Fruit fly (Drosophila melanogaster): ENCODE measurements around the gene CG32756.

Gene CG32756

dm6 chrX:5900146-5901093 is 45.1 kb upstream of the CG32756 start, which contains the start of gene Act5C (continued):
- TF ChIP-seq Stat92E (GFP tag; optimal IDR thresholded peaks at IDR 0.05) (peak in 1 of 3 experiments; percentile 82), bab2 (GFP tag; optimal IDR thresholded peaks at IDR 0.05) (peak; percentile 94), Dip2 (GFP tag; IDR thresholded peaks at IDR 0.05) (0 out of 2 replicates have a peak, but pooled peaks have one; percentile 16), pita (GFP tag; optimal IDR thresholded peaks at IDR 0.05) (no peak), CG8478 (optimal IDR thresholded peaks at IDR 0.05) (no peak)

- TF ChIP-seq D19A (tag; optimal IDR thresholded peaks at IDR 0.05) (peak; percentile 17), slbo (GFP tag; IDR thresholded peaks at IDR 0.05) (no peak), lilli (GFP tag; optimal IDR thresholded peaks at IDR 0.05) (peak; percentile 78), CG1024 (GFP tag; IDR thresholded peaks at IDR 0.05) (no peak), CG15696 (tag; optimal IDR thresholded peaks at IDR 0.05) (no peak), gce (GFP tag; IDR thresholded peaks at IDR 0.05) (no peak), rib (GFP tag; IDR thresholded peaks at IDR 0.05) (peak; percentile 73; the same call in 1 of the 2 replicates), chinmo (GFP tag; IDR thresholded peaks at IDR 0.05; ENCODE audit: partially characterized antibody) (peak; percentile 86; the same call in 2 of the 4 replicates), CkIIα-i1 (GFP tag; IDR thresholded peaks at IDR 0.05) (no peak), CG8924 (tag; optimal IDR thresholded peaks at IDR 0.05) (peak; percentile 24), CG30431 (GFP tag; optimal IDR thresholded peaks at IDR 0.05) (no peak), az2 (GFP tag; optimal IDR thresholded peaks at IDR 0.05) (no peak), dpn (GFP tag; optimal IDR thresholded peaks at IDR 0.05) (peak in 1 of 2 experiments; percentile 19), esg (GFP tag; conservative IDR thresholded peaks at IDR 0.05) (no peak), CG12219 (GFP tag; optimal IDR thresholded peaks at IDR 0.05) (no peak), Dp (GFP tag; optimal IDR thresholded peaks at IDR 0.05) (no peak), kay (GFP tag; optimal IDR thresholded peaks at IDR 0.05) (no peak), knrl (GFP tag; IDR thresholded peaks at IDR 0.05; ENCODE audit: partially characterized antibody) (0 out of 3 replicates have a peak, but pooled peaks have one; percentile 22), CG7987 (GFP tag; optimal IDR thresholded peaks at IDR 0.05) (no peak), CG34376 (GFP tag; optimal IDR thresholded peaks at IDR 0.05) (peak; percentile 54), MBD-R2 (GFP tag; IDR thresholded peaks at IDR 0.05) (peak; percentile 14; the same call in 1 of the 2 replicates), Hr3 (GFP tag; optimal IDR thresholded peaks at IDR 0.05) (no peak), CG17328 (GFP tag; IDR thresholded peaks at IDR 0.05) (no peak), jumu (GFP tag; optimal IDR thresholded peaks at IDR 0.05) (peak; percentile 15), CG7271 (tag; optimal IDR thresholded peaks at IDR 0.05) (no peak), CG1603 (tag; optimal IDR thresholded peaks at IDR 0.05) (peak; percentile 19), Mes4 (GFP tag; optimal IDR thresholded peaks at IDR 0.05) (no peak), tna (GFP tag; IDR thresholded peaks at IDR 0.05; ENCODE audit: partially characterized antibody) (no peak), CG10462 (GFP tag; optimal IDR thresholded peaks at IDR 0.05) (no peak), da (GFP tag; optimal IDR thresholded peaks at IDR 0.05) (peak; percentile 5), pzg (GFP tag; optimal IDR thresholded peaks at IDR 0.05) (peak; percentile 7), CG10543 (GFP tag; optimal IDR thresholded peaks at IDR 0.05) (peak; percentile 73), fru (optimal IDR thresholded peaks at IDR 0.05) (no peak), Mad (GFP tag; optimal IDR thresholded peaks at IDR 0.05) (peak; percentile 40), row (GFP tag; IDR thresholded peaks at IDR 0.05) (peak; percentile 31; the same call in 1 of the 3 replicates), Hr78 (GFP tag; optimal IDR thresholded peaks at IDR 0.05) (no peak), ERR (GFP tag; optimal IDR thresholded peaks at IDR 0.05) (no peak), seq (GFP tag; IDR thresholded peaks at IDR 0.05) (peak; percentile 31; the same call in 1 of the 2 replicates), H2.0 (GFP tag; IDR thresholded peaks at IDR 0.05) (no peak), CG17912 (GFP tag; optimal IDR thresholded peaks at IDR 0.05) (no peak), CG1233 (GFP tag; optimal IDR thresholded peaks at IDR 0.05) (no peak), CG12299 (tag; optimal IDR thresholded peaks at IDR 0.05) (no peak)
Measured at dm6 chrX:5901628-5902213, 43.8 kb upstream of the CG32756 start.
